Fruit fly (Drosophila melanogaster) whole organism, wandering third instar larva: ENCODE measurements around the gene Tsp66A.

ENCODE experiments used
- Abd-B ChIP-seq: fragments of >200 bp; optimal IDR thresholded peaks from 2 replicates; lab custom pipeline; 2017; ENCODE audit warnings: missing biosample characterization, missing genetic modification characterization
- CG32264 ChIP-seq: fragments of 200-800 bp; sonication (Bioruptor generic); optimal IDR thresholded peaks from 2 replicates; lab custom pipeline; 2016; ENCODE audit warnings: missing biosample characterization, missing genetic modification characterization
- CG9705 ChIP-seq: fragments of 200-800 bp; sonication (Bioruptor generic); optimal IDR thresholded peaks from 2 replicates; lab custom pipeline; 2018; ENCODE audit warnings: missing biosample characterization, mild to moderate bottlenecking, missing genetic modification characterization
- CrebA ChIP-seq: fragments of 200-800 bp; sonication (Bioruptor generic); optimal IDR thresholded peaks from 2 replicates; lab custom pipeline; 2016; ENCODE audit warnings: missing biosample characterization, mild to moderate bottlenecking, missing genetic modification characterization, borderline replicate concordance
- Dfd ChIP-seq: fragments of >200 bp; optimal IDR thresholded peaks from 2 replicates; lab custom pipeline; 2017; ENCODE audit warnings: missing biosample characterization, missing genetic modification characterization
- GATAd ChIP-seq: sonication (Bioruptor generic); optimal IDR thresholded peaks from 2 replicates; lab custom pipeline; 2016; ENCODE audit warnings: missing biosample characterization, missing genetic modification characterization
- HLH106 ChIP-seq: fragments of 200-800 bp; optimal IDR thresholded peaks from 3 replicates; lab custom pipeline; 2019; ENCODE audit warnings: missing biosample characterization, mild to moderate bottlenecking, missing genetic modification characterization, moderate library complexity
- Hnf4 ChIP-seq: fragments of 200-800 bp; sonication (Bioruptor generic); optimal IDR thresholded peaks from 2 replicates; lab custom pipeline; 2016; ENCODE audit warnings: missing biosample characterization, mild to moderate bottlenecking, missing genetic modification characterization
- Hr78 ChIP-seq: fragments of >200 bp; optimal IDR thresholded peaks from 2 replicates; lab custom pipeline; 2017; ENCODE audit warnings: missing biosample characterization, missing genetic modification characterization
- Hr83 ChIP-seq: fragments of 200-300 bp; sonication (Bioruptor generic); optimal IDR thresholded peaks from 2 replicates; lab custom pipeline; 2016; ENCODE audit warnings: missing biosample characterization, mild to moderate bottlenecking, missing genetic modification characterization, moderate library complexity; ENCODE audit not compliant: poor library complexity, severe bottlenecking
- Jra ChIP-seq: sonication (Bioruptor generic); optimal IDR thresholded peaks from 2 replicates; lab custom pipeline; 2016; ENCODE audit warnings: missing biosample characterization, missing genetic modification characterization
- Mio ChIP-seq: sonication (Bioruptor generic); optimal IDR thresholded peaks from 2 replicates; lab custom pipeline; 2016; ENCODE audit warnings: missing biosample characterization, missing genetic modification characterization
- Myc ChIP-seq: fragments of >200 bp; optimal IDR thresholded peaks from 2 replicates; lab custom pipeline; 2017
- N ChIP-seq: fragments of >200 bp; optimal IDR thresholded peaks from 2 replicates; lab custom pipeline; 2018; ENCODE audit warnings: missing biosample characterization, missing external identifiers, missing genetic modification characterization
- OdsH ChIP-seq: fragments of 200-800 bp; sonication (Bioruptor generic); optimal IDR thresholded peaks from 2 replicates; lab custom pipeline; 2016; ENCODE audit warnings: missing biosample characterization, mild to moderate bottlenecking, missing genetic modification characterization
- Rel ChIP-seq, 2 experiments: fragments of 200-800 bp; sonication (Bioruptor generic) in 1 of 2; optimal IDR thresholded peaks; 2 replicates in 1 of 2; 3 replicates in 1 of 2; lab custom pipeline; 2016 to 2019; ENCODE audit warnings: mild to moderate bottlenecking in 2 of 2, missing biosample characterization in 2 of 2, missing genetic modification characterization in 2 of 2, moderate library complexity in 1 of 2
- Sp1 ChIP-seq: fragments of 200-800 bp; sonication (Bioruptor generic); optimal IDR thresholded peaks from 3 replicates; lab custom pipeline; 2019; ENCODE audit warnings: missing biosample characterization, mild to moderate bottlenecking, missing genetic modification characterization, moderate library complexity
- Vsx2 ChIP-seq: fragments of 200-300, 225-300 bp; sonication (Bioruptor generic); optimal IDR thresholded peaks from 2 replicates; lab custom pipeline; 2018; ENCODE audit warnings: missing biosample characterization, missing genetic modification characterization; ENCODE audit not compliant: partially characterized antibody
- brk ChIP-seq: fragments of 200-800 bp; sonication (Bioruptor generic); optimal IDR thresholded peaks from 2 replicates; lab custom pipeline; 2016; ENCODE audit warnings: missing biosample characterization, mild to moderate bottlenecking, missing genetic modification characterization
- dl ChIP-seq, 2 experiments: fragments of 175-275, 200-275 bp in 1 of 2; fragments of 200-275 bp in 1 of 2; sonication (Bioruptor generic); optimal IDR thresholded peaks; lab custom pipeline; 2018; ENCODE audit warnings: mild to moderate bottlenecking in 2 of 2, missing biosample characterization in 2 of 2, missing genetic modification characterization in 2 of 2, moderate library complexity in 2 of 2; ENCODE audit not compliant: partially characterized antibody in 2 of 2, insufficient read depth in 1 of 2
- dmrt93B ChIP-seq: fragments of 200-800 bp; sonication (Bioruptor generic); optimal IDR thresholded peaks from 2 replicates; lab custom pipeline; 2018; ENCODE audit warnings: missing biosample characterization, mild to moderate bottlenecking, missing genetic modification characterization
- dsf ChIP-seq: sonication (Bioruptor generic); optimal IDR thresholded peaks from 2 replicates; lab custom pipeline; 2016; ENCODE audit warnings: missing biosample characterization, missing genetic modification characterization, borderline replicate concordance
- ey ChIP-seq: fragments of 200-800 bp; sonication (Bioruptor generic); optimal IDR thresholded peaks from 2 replicates; lab custom pipeline; 2016; ENCODE audit warnings: missing biosample characterization, missing genetic modification characterization
- foxo ChIP-seq, 2 experiments: fragments of 200-800 bp; sonication (Bioruptor generic); optimal IDR thresholded peaks; 2 replicates in 1 of 2; 3 replicates in 1 of 2; lab custom pipeline; 2016 to 2017; ENCODE audit warnings: missing biosample characterization in 2 of 2, missing genetic modification characterization in 2 of 2
- fru ChIP-seq: fragments of 200-800 bp; sonication (Bioruptor generic); optimal IDR thresholded peaks from 3 replicates; lab custom pipeline; 2016; ENCODE audit warnings: missing biosample characterization, mild to moderate bottlenecking, missing genetic modification characterization
- h ChIP-seq: fragments of 200-800 bp; sonication (Bioruptor generic); optimal IDR thresholded peaks from 3 replicates; lab custom pipeline; 2016; ENCODE audit warnings: missing biosample characterization, mild to moderate bottlenecking, missing genetic modification characterization
- jim ChIP-seq: fragments of 175-275, 200-325 bp; sonication (Bioruptor generic); optimal IDR thresholded peaks from 2 replicates; lab custom pipeline; 2016; ENCODE audit warnings: missing biosample characterization, mild to moderate bottlenecking, missing genetic modification characterization
- lola ChIP-seq: fragments of >200 bp; optimal IDR thresholded peaks from 2 replicates; lab custom pipeline; 2017; ENCODE audit warnings: missing biosample characterization, missing genetic modification characterization
- pan ChIP-seq: fragments of >200 bp; optimal IDR thresholded peaks from 2 replicates; lab custom pipeline; 2017
- sage ChIP-seq: fragments of 200-800 bp; sonication (Bioruptor generic); optimal IDR thresholded peaks from 2 replicates; lab custom pipeline; 2016; ENCODE audit warnings: missing biosample characterization, mild to moderate bottlenecking, missing genetic modification characterization
- sv ChIP-seq: fragments of 200-800 bp; sonication (Bioruptor generic); optimal IDR thresholded peaks from 3 replicates; lab custom pipeline; 2016; ENCODE audit warnings: missing biosample characterization, missing genetic modification characterization
- tai ChIP-seq: sonication (Bioruptor generic); optimal IDR thresholded peaks from 2 replicates; lab custom pipeline; 2016; ENCODE audit warnings: missing biosample characterization, missing genetic modification characterization
- woc ChIP-seq: sonication (Bioruptor generic); optimal IDR thresholded peaks from 2 replicates; lab custom pipeline; 2016; ENCODE audit warnings: missing biosample characterization, mild to moderate bottlenecking, missing genetic modification characterization

Tsp66A gene

dm6 chr3L:7450553-7450952 is 14.8 kb upstream of the Tsp66A start, which contains the start of gene CG33278:
Gene CG33278, plus strand, starts transcription at chr3L:7450853.
- TF ChIP-seq Dfd (no peak), Mio (GFP tag; lab: Kevin White, UChicago) (no peak), brk (GFP tag; lab: Kevin White, UChicago) (no peak), HLH106 (no peak), Hr78 (GFP tag; lab: Kevin White, UChicago) (no peak), GATAd (GFP tag; lab: Kevin White, UChicago) (no peak), CG32264 (GFP tag; lab: Kevin White, UChicago) (no peak), ey (no peak), dl (GFP tag; optimal IDR thresholded peaks at IDR 0.05; lab: Kevin White, UChicago; ENCODE audit: insufficient read depth in 1 of 2, partially characterized antibody in 2 of 2) (no peak), Vsx2 (GFP tag; lab: Kevin White, UChicago) (no peak)
- TF ChIP-seq, all 38 proteins: peak for 0

dm6 chr3L:7455849-7456248 is 9.5 kb upstream of the Tsp66A start, which contains the start of gene ppk26:
Gene ppk26, plus strand, starts transcription at chr3L:7456149.
- TF ChIP-seq Hnf4 (GFP tag; lab: Kevin White, UChicago) (no peak), Rel (GFP tag; optimal IDR thresholded peaks at IDR 0.05; lab: Kevin White, UChicago) (no peak), Rel (tag; optimal IDR thresholded peaks at IDR 0.05; lab: Kevin White, UChicago) (no peak), N (GFP tag; lab: Kevin White, UChicago) (no peak), Hr83 (GFP tag; lab: Kevin White, UChicago) (no peak), fru (GFP tag; lab: Kevin White, UChicago) (no peak)

dm6 chr3L:7470202-7470601 is 4.9 kb downstream of the Tsp66A start, which contains the start of gene CG8543:
Gene CG8543, minus strand, starts transcription at chr3L:7470302.
- TF ChIP-seq Sp1 (GFP tag; lab: Kevin White, UChicago) (no peak), Hr83 (GFP tag; lab: Kevin White, UChicago) (no peak), Rel (GFP tag; optimal IDR thresholded peaks at IDR 0.05; lab: Kevin White, UChicago) (no peak), Rel (tag; optimal IDR thresholded peaks at IDR 0.05; lab: Kevin White, UChicago) (no peak), lola (no peak), Jra (no peak), Hnf4 (GFP tag; lab: Kevin White, UChicago) (no peak), tai (no peak), jim (GFP tag; lab: Kevin White, UChicago) (no peak)

- TF ChIP-seq dsf: no peak
- TF ChIP-seq Hr83 (GFP tag; lab: Kevin White, UChicago): no peak
- TF ChIP-seq dl (GFP tag; optimal IDR thresholded peaks at IDR 0.05; lab: Kevin White, UChicago; ENCODE audit: insufficient read depth in 1 of 2, partially characterized antibody in 2 of 2): no peak
- TF ChIP-seq CG32264 (GFP tag; lab: Kevin White, UChicago): no peak
- no peak for TF ChIP-seq HLH106
- TF ChIP-seq Myc (lab: Kevin White, UChicago): no peak
- TF ChIP-seq Sp1 (GFP tag; lab: Kevin White, UChicago): no peak
- no peak for TF ChIP-seq woc (GFP tag; lab: Kevin White, UChicago)
- TF ChIP-seq CG9705 (GFP tag; lab: Kevin White, UChicago): no peak
- no peak for TF ChIP-seq sage (GFP tag; lab: Kevin White, UChicago)
- no peak for TF ChIP-seq sv (GFP tag; lab: Kevin White, UChicago)
- no peak for TF ChIP-seq Rel (GFP tag; optimal IDR thresholded peaks at IDR 0.05; lab: Kevin White, UChicago)
- TF ChIP-seq Rel (tag; optimal IDR thresholded peaks at IDR 0.05; lab: Kevin White, UChicago): no peak
- TF ChIP-seq brk (GFP tag; lab: Kevin White, UChicago): no peak
- no peak for TF ChIP-seq tai
- no peak for TF ChIP-seq dmrt93B
- TF ChIP-seq jim (GFP tag; lab: Kevin White, UChicago): no peak
- TF ChIP-seq CrebA (GFP tag; lab: Kevin White, UChicago): no peak
- no peak for TF ChIP-seq ey
- no peak for TF ChIP-seq Abd-B (GFP tag; lab: Kevin White, UChicago)
- TF ChIP-seq Mio (GFP tag; lab: Kevin White, UChicago): no peak
- TF ChIP-seq, all 38 proteins: peak for 0
These were observed 6.0 kb downstream of the Tsp66A start, which contains the start of gene CG8541 for dm6 chr3L:7471259-7471658. Gene CG8541, plus strand, starts transcription at chr3L:7471559.

- no peak for TF ChIP-seq Hr83 (GFP tag; lab: Kevin White, UChicago)
- TF ChIP-seq tai: no peak
- TF ChIP-seq CG32264 (GFP tag; lab: Kevin White, UChicago): no peak
- TF ChIP-seq CrebA (GFP tag; lab: Kevin White, UChicago): no peak
- TF ChIP-seq jim (GFP tag; lab: Kevin White, UChicago): no peak
- no peak for TF ChIP-seq ey
- no peak for TF ChIP-seq brk (GFP tag; lab: Kevin White, UChicago)
- TF ChIP-seq woc (GFP tag; lab: Kevin White, UChicago): no peak
- TF ChIP-seq OdsH (GFP tag; lab: Kevin White, UChicago): no peak
- TF ChIP-seq Rel (GFP tag; optimal IDR thresholded peaks at IDR 0.05; lab: Kevin White, UChicago): no peak
- no peak for TF ChIP-seq Rel (tag; optimal IDR thresholded peaks at IDR 0.05; lab: Kevin White, UChicago)
- TF ChIP-seq Dfd: no peak
- TF ChIP-seq foxo (GFP tag; optimal IDR thresholded peaks at IDR 0.05; lab: Kevin White, UChicago): no peak
- no peak for TF ChIP-seq pan (lab: Kevin White, UChicago)
- no peak for TF ChIP-seq h (GFP tag; lab: Kevin White, UChicago)
- TF ChIP-seq Jra: no peak
These were observed 10.0 kb downstream of the Tsp66A start, which contains the start of gene CG43292 for dm6 chr3L:7475270-7475669. Gene CG43292, plus strand, starts transcription at chr3L:7475570.
